Worm (Caenorhabditis elegans) whole organism, dauer: ENCODE results near the gene srh-170.
"Not testable (repeated sequence)": the region's sequence is repeated elsewhere in the genome, so short reads cannot be mapped to it uniquely, and the experiment has no call there.

Source experiments
- unc-62 ChIP-seq: sonication (generic microtip); optimal IDR thresholded peaks from 2 replicates; lab custom pipeline; 2017; ENCODE audit warnings: missing biosample characterization, missing genetic modification reagents, missing genetic modification characterization

srh-170 gene

DNA sequence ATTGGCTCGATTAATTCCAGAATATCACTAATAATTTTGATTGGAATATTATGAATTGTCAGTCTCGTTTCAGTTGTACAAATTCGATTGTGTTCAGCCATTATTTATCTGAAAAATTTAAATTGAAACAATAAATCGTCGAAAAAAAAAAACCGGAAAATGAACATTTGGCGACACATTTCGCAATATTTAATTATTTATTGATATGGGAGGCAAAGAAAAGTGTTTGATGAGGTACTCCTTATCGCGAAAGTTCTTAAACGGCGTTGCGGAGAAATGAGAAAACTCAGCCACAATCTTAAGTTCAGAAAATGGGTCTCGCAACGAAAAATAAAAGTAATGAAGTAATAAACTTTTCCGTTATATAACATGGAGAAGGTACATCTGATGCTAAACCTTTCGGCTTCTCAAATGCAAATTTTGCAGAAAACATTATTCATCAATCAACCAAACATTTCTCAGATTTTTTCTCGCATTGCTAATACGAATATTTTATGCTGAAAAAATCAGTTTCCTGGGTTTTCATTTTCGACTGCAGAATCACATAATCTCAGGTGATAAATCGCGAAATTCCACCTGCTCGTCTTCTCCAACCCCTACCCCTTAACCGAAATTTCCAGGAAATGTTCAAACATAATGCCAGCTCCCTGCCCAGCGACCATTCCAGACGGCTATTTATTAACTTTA, 11.2 kb upstream of the srh-170 start, which contains the start of the genes T06E6.15 and sri-7:
Gene T06E6.15, minus strand, starts transcription at position 101 of the 687 bp plus-strand sequence.
Gene sri-7, plus strand, starts transcription at position 637 of the 687 bp plus-strand sequence.
- TF ChIP-seq unc-62 (GFP tag; lab: Kevin White, UChicago) = no peak

- TF ChIP-seq unc-62 (GFP tag; lab: Kevin White, UChicago) = no peak
These were observed 10.1 kb upstream of the srh-170 start, which contains the start of gene fbxa-199 for ce11 chrV:15398728-15399127. fbxa-199 (minus strand) TSS chrV:15398828.

- TF ChIP-seq unc-62 (GFP tag; lab: Kevin White, UChicago) = no peak
These were observed 8.5 kb upstream of the srh-170 start for ce11 chrV:15397139-15397538.

DNA sequence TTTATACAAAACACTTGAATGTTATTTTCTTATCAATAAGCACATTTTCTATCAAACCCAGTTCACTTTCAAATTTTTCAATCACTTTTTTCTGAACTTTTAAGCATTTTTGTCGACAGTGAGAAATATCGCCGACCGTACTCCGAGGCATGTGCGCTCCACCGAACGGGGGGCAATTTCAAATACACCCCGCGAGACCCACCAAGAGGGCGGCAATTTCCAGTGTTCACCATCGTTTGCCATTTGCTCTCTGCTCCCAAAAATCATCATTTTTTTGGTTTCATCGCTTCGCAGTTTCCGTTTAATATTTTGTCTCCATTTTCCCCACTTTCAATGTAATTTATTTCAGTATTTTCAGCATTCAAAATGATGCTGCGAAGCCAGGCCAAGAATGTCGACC, 6.7 kb upstream of the srh-170 start, which contains the start of gene cyb-3:
Gene cyb-3, plus strand, starts transcription at position 350 of the 400 bp plus-strand sequence.
- no peak for TF ChIP-seq unc-62 (GFP tag; lab: Kevin White, UChicago)

- TF ChIP-seq unc-62 (GFP tag; lab: Kevin White, UChicago) = no peak
These were observed 6.2 kb upstream of the srh-170 start, which contains the start of gene T06E6.1 for ce11 chrV:15394906-15395305. T06E6.1 (minus strand) TSS chrV:15394961.

DNA sequence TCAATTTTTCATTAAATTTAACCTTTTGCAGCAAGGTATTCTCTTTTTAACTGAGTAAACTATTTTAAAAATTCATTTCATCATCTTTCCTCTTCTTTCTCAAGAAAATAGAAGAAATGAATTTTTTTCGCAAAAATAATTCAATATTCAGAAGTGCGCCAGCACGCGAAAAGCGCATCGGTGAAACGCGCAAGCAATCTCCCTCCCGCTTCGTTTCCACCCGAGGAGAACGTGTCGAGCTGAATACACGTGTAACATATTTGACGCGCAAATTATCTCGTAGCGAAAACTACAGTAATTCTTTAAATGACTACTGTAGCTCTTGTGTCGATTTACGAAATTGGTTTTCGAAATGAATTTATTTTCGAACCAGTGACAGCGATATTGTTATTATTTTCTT, 3.4 kb upstream of the srh-170 start:
- no peak for TF ChIP-seq unc-62 (GFP tag; lab: Kevin White, UChicago)

ce11 chrV:15384733-15385132, 3.9 kb downstream of the srh-170 start, which contains the start of gene str-102:
str-102 (plus strand) TSS chrV:15385033.
- TF ChIP-seq unc-62 (GFP tag; lab: Kevin White, UChicago) = no peak

- TF ChIP-seq unc-62 (GFP tag; lab: Kevin White, UChicago) = no peak
These were observed 4.9 kb downstream of the srh-170 start, which contains the start of gene str-88 for ce11 chrV:15383739-15384138. str-88 (minus strand) TSS chrV:15383839.

DNA sequence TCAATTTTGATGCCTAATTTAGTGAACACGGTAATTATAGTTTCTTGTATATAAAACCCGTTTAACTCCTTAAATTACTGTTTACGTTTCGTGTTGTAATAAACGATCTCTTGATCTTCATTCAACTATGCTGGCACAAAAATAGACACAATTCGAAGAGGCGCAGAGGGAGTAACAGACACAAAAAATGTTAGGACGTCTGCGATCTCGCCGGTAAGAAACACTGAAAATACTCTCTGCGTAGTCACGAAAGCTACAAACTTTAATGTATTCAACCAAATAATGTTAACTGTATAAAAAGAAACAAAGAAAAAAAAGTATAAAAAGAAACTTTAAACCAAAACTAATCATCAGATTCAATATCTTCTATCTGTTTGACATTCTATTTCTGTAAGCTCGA, 7.8 kb downstream of the srh-170 start, which contains the start of gene dhs-23:
Gene dhs-23, plus strand, starts transcription at position 363 of the 400 bp plus-strand sequence.
- no peak for TF ChIP-seq unc-62 (GFP tag; lab: Kevin White, UChicago)

ce11 chrV:15379817-15380216, 8.9 kb downstream of the srh-170 start, which contains the start of gene srh-251:
srh-251 (minus strand) TSS chrV:15379917.
- TF ChIP-seq unc-62 (GFP tag; lab: Kevin White, UChicago) = no peak

- no peak for TF ChIP-seq unc-62 (GFP tag; lab: Kevin White, UChicago)
These were observed 10.8 kb downstream of the srh-170 start, which contains the start of gene srh-122 for ce11 chrV:15377903-15378302. srh-122 (minus strand) TSS chrV:15378003.

DNA sequence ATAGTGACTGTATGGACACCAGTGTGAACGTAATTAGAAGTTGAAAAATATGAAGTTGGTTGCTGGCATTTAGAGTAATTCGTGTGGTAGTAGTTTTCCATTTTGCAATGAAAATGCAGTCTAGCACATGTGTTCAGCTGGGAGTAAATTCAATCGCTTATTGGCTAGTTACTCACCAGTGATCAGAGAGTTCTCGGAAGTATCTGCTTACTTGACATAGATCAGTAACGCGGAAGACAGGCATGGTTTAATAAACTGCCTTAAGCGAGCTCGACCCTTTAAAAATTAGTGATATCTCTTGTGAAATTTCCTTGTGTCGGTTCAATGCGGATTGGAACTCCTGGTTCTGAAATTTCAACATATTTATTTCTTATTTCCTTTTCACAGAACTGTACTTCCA, 12.4 kb downstream of the srh-170 start, which contains the start of gene srh-52:
Gene srh-52, minus strand, starts transcription at position 101 of the 400 bp plus-strand sequence.
- TF ChIP-seq unc-62 (GFP tag; lab: Kevin White, UChicago) = no peak

- TF ChIP-seq unc-62 (GFP tag; lab: Kevin White, UChicago) = no peak
These were observed 19.0 kb downstream of the srh-170 start, which contains the start of gene nhr-269 for ce11 chrV:15369707-15370106. nhr-269 (minus strand) TSS chrV:15369807.

- no peak for TF ChIP-seq unc-62 (GFP tag; lab: Kevin White, UChicago)
These were observed 20.9 kb downstream of the srh-170 start for ce11 chrV:15367770-15368169.

- TF ChIP-seq unc-62 (GFP tag; lab: Kevin White, UChicago) = not testable (repeated sequence)
These were observed 27.3 kb downstream of the srh-170 start, which contains the start of gene ech-1.1 for ce11 chrV:15361412-15361811. ech-1.1 (minus strand) TSS chrV:15361512.

ce11 chrV:15354648-15355047, 34.0 kb downstream of the srh-170 start, which contains the start of gene C29F3.7:
C29F3.7 (plus strand) TSS chrV:15354901.
- TF ChIP-seq unc-62 (GFP tag; lab: Kevin White, UChicago) = no peak
